Fruit fly (Drosophila melanogaster) whole organism, embryonic: Measurements from ENCODE around the gene CG11970.

ENCODE experiments used
- Ada2b ChIP-seq: fragments of 200-800 bp; sonication (Bioruptor generic); IDR thresholded peaks from 2 replicates; pipeline ENCODE4 v1.3.6; 2022; ENCODE audit warnings: missing biosample characterization, missing genetic modification characterization
- BEAF-32 ChIP-seq: fragments of 200-800 bp; sonication (Bioruptor generic); optimal IDR thresholded peaks from 3 replicates; lab custom pipeline; 2017; ENCODE audit warnings: missing biosample characterization, missing genetic modification characterization, mild to moderate bottlenecking, moderate library complexity, missing genetic modification reagents
- CG12942 ChIP-seq: fragments of 200-800 bp; sonication (Bioruptor generic); optimal IDR thresholded peaks from 3 replicates; lab custom pipeline; 2016; ENCODE audit warnings: missing biosample characterization, missing genetic modification characterization
- CG13624 ChIP-seq: fragments of 200-800 bp; sonication (Bioruptor generic); optimal IDR thresholded peaks from 2 replicates; lab custom pipeline; 2016; ENCODE audit warnings: missing biosample characterization, missing genetic modification characterization
- CG16813 ChIP-seq: fragments of 200-800 bp; sonication (Bioruptor generic); IDR thresholded peaks from 3 replicates; pipeline ENCODE4 v1.3.6; 2022; ENCODE audit warnings: missing biosample characterization, missing genetic modification characterization; ENCODE audit not compliant: partially characterized antibody
- CG17361 ChIP-seq: fragments of 200-800 bp; sonication (Bioruptor generic); IDR thresholded peaks from 3 replicates; pipeline ENCODE4 v1.3.6; 2022; ENCODE audit warnings: missing biosample characterization, missing genetic modification characterization
- CG18011 ChIP-seq: fragments of 200-800 bp; sonication (Bioruptor generic); optimal IDR thresholded peaks from 2 replicates; lab custom pipeline; 2017; ENCODE audit warnings: missing biosample characterization, missing genetic modification characterization, mild to moderate bottlenecking, moderate library complexity, missing genotype
- CG2889 ChIP-seq: fragments of 200-800 bp; sonication (Bioruptor generic); IDR thresholded peaks from 3 replicates; pipeline ENCODE4 v1.3.6; 2022; ENCODE audit warnings: missing biosample characterization, missing genetic modification characterization
- CG30020 ChIP-seq: fragments of 200-800 bp; optimal IDR thresholded peaks from 2 replicates; lab custom pipeline; 2019; ENCODE audit warnings: missing biosample characterization, mild to moderate bottlenecking, missing genetic modification characterization, moderate library complexity
- CG30403 ChIP-seq: fragments of 200-800 bp; sonication (Bioruptor generic); optimal IDR thresholded peaks from 3 replicates; lab custom pipeline; 2016; ENCODE audit warnings: missing biosample characterization, missing genetic modification characterization
- CG30431 ChIP-seq: fragments of 200-800 bp; sonication (Bioruptor generic); optimal IDR thresholded peaks from 2 replicates; lab custom pipeline; 2017; ENCODE audit warnings: missing biosample characterization, missing genetic modification characterization
- CG31441 ChIP-seq: fragments of 200-800 bp; sonication (Bioruptor generic); IDR thresholded peaks from 2 replicates; pipeline ENCODE4 v1.3.6; 2022; ENCODE audit warnings: missing biosample characterization, missing genetic modification characterization
- CG4282 ChIP-seq: fragments of 200-800 bp; sonication (Bioruptor generic); optimal IDR thresholded peaks from 2 replicates; lab custom pipeline; 2016; ENCODE audit warnings: missing biosample characterization, missing genetic modification characterization
- CG4730 ChIP-seq: fragments of 200-800 bp; sonication (Bioruptor generic); IDR thresholded peaks from 2 replicates; pipeline ENCODE4 v1.3.6; 2022; ENCODE audit warnings: missing biosample characterization, missing genetic modification characterization
- CG4854 ChIP-seq: fragments of 200-800 bp; sonication (Bioruptor generic); optimal IDR thresholded peaks from 2 replicates; lab custom pipeline; 2016; ENCODE audit warnings: missing biosample characterization, missing genetic modification characterization, inconsistent platforms
- CG7786 ChIP-seq: fragments of 200-800 bp; sonication (Bioruptor generic); optimal IDR thresholded peaks from 2 replicates; lab custom pipeline; 2016; ENCODE audit warnings: missing biosample characterization, missing genetic modification characterization
- CG7839 ChIP-seq: fragments of 200-800 bp; sonication (Bioruptor generic); optimal IDR thresholded peaks from 3 replicates; lab custom pipeline; 2018; ENCODE audit warnings: missing biosample characterization, mild to moderate bottlenecking, missing genetic modification characterization, moderate library complexity
- CG8944 ChIP-seq: fragments of 200-800 bp; sonication (Bioruptor generic); optimal IDR thresholded peaks from 3 replicates; lab custom pipeline; 2016; ENCODE audit warnings: missing biosample characterization, missing genetic modification characterization
- CG9876 ChIP-seq: fragments of 200-800 bp; sonication (Bioruptor generic); optimal IDR thresholded peaks from 2 replicates; lab custom pipeline; 2016; ENCODE audit warnings: missing biosample characterization, missing genetic modification characterization
- CTCF ChIP-seq: fragments of 200-800 bp; sonication (Bioruptor generic); optimal IDR thresholded peaks from 2 replicates; lab custom pipeline; 2017; ENCODE audit warnings: missing biosample characterization, mild to moderate bottlenecking, missing genetic modification characterization, moderate library complexity
- CrebB ChIP-seq: fragments of 200-800 bp; sonication (Bioruptor generic); optimal IDR thresholded peaks from 3 replicates; lab custom pipeline; 2018; ENCODE audit warnings: missing biosample characterization, mild to moderate bottlenecking, missing genetic modification characterization
- Dip3 ChIP-seq: fragments of 200-800 bp; sonication (Bioruptor generic); optimal IDR thresholded peaks from 3 replicates; lab custom pipeline; 2016; ENCODE audit warnings: missing biosample characterization, missing genetic modification characterization
- Dll ChIP-seq: fragments of 200-800 bp; sonication (Bioruptor generic); IDR thresholded peaks from 4 replicates; pipeline ENCODE4 v1.3.6; 2022; ENCODE audit warnings: missing biosample characterization, missing genetic modification characterization; ENCODE audit not compliant: partially characterized antibody
- E2f2 ChIP-seq: fragments of 200-800 bp; sonication (Bioruptor generic); IDR thresholded peaks from 2 replicates; pipeline ENCODE4 v1.3.6; 2022; ENCODE audit warnings: missing biosample characterization, missing genetic modification characterization
- Ets97D ChIP-seq: fragments of 200-800 bp; sonication (Bioruptor generic); optimal IDR thresholded peaks from 3 replicates; lab custom pipeline; 2016; ENCODE audit warnings: missing biosample characterization, missing genetic modification characterization
- Gug ChIP-seq: fragments of 200-800 bp; sonication (Bioruptor generic); IDR thresholded peaks from 4 replicates; pipeline ENCODE4 v1.3.6; 2022; ENCODE audit warnings: missing biosample characterization, missing genetic modification characterization
- Hand ChIP-seq: fragments of 200-800 bp; sonication (Bioruptor generic); optimal IDR thresholded peaks from 2 replicates; lab custom pipeline; 2017; ENCODE audit warnings: mild to moderate bottlenecking, missing biosample characterization, missing genetic modification reagents, missing genetic modification characterization
- Mad ChIP-seq: fragments of 200-800 bp; sonication (Bioruptor generic); optimal IDR thresholded peaks from 2 replicates; lab custom pipeline; 2016; ENCODE audit warnings: missing biosample characterization, missing genetic modification characterization
- Rx ChIP-seq: fragments of 200-800 bp; sonication (Bioruptor generic); IDR thresholded peaks from 2 replicates; pipeline ENCODE4 v1.3.6; 2022; ENCODE audit warnings: missing biosample characterization, missing genetic modification characterization
- Six4 ChIP-seq: fragments of 200-800 bp; sonication (Bioruptor generic); optimal IDR thresholded peaks from 2 replicates; lab custom pipeline; 2016; ENCODE audit warnings: missing biosample characterization, missing genetic modification characterization
- YL-1 ChIP-seq: fragments of 200-800 bp; sonication (Bioruptor generic); optimal IDR thresholded peaks from 3 replicates; lab custom pipeline; 2017; ENCODE audit warnings: missing biosample characterization, mild to moderate bottlenecking, missing genetic modification characterization
- ase ChIP-seq: fragments of 200-800 bp; sonication (Bioruptor generic); IDR thresholded peaks from 3 replicates; pipeline ENCODE4 v1.3.6; 2022; ENCODE audit warnings: missing biosample characterization, missing genetic modification characterization
- bcd ChIP-seq: fragments of 200-800 bp; sonication (Bioruptor generic); optimal IDR thresholded peaks from 2 replicates; lab custom pipeline; 2017; ENCODE audit warnings: missing biosample characterization, mild to moderate bottlenecking, missing genetic modification characterization
- btn ChIP-seq: fragments of 200-800 bp; sonication (Bioruptor generic); optimal IDR thresholded peaks from 2 replicates; lab custom pipeline; 2016; ENCODE audit warnings: missing biosample characterization, missing genetic modification characterization
- caup ChIP-seq: fragments of 200-800 bp; sonication (Bioruptor generic); optimal IDR thresholded peaks from 3 replicates; lab custom pipeline; 2017; ENCODE audit warnings: missing biosample characterization, mild to moderate bottlenecking, missing genetic modification characterization, moderate library complexity; ENCODE audit not compliant: severe bottlenecking
- cg ChIP-seq: fragments of 200-800 bp; sonication (Bioruptor generic); optimal IDR thresholded peaks from 3 replicates; lab custom pipeline; 2019; ENCODE audit warnings: missing biosample characterization, mild to moderate bottlenecking, missing genetic modification characterization, moderate library complexity
- dan ChIP-seq: fragments of 200-800 bp; sonication (Bioruptor generic); IDR thresholded peaks from 2 replicates; pipeline ENCODE4 v1.3.6; 2022; ENCODE audit warnings: missing biosample characterization, missing genetic modification characterization
- danr ChIP-seq: fragments of 200-800 bp; sonication (Bioruptor generic); IDR thresholded peaks from 2 replicates; pipeline ENCODE4 v1.3.6; 2022; ENCODE audit warnings: missing biosample characterization, missing genetic modification characterization
- dm ChIP-seq: fragments of 200-800 bp; sonication (Bioruptor generic); optimal IDR thresholded peaks from 3 replicates; lab custom pipeline; 2016; ENCODE audit warnings: missing biosample characterization, missing genetic modification characterization
- fd3F ChIP-seq: fragments of 200-800 bp; sonication (Bioruptor generic); optimal IDR thresholded peaks from 2 replicates; lab custom pipeline; 2018; ENCODE audit warnings: missing biosample characterization, mild to moderate bottlenecking, missing genetic modification characterization, moderate library complexity
- fd96Cb ChIP-seq: fragments of 200-800 bp; sonication (Bioruptor generic); optimal IDR thresholded peaks from 2 replicates; lab custom pipeline; 2018; ENCODE audit warnings: missing biosample characterization, mild to moderate bottlenecking, missing genetic modification characterization, moderate library complexity
- gfzf ChIP-seq: fragments of 200-800 bp; sonication (Bioruptor generic); optimal IDR thresholded peaks from 2 replicates; lab custom pipeline; 2016; ENCODE audit warnings: missing biosample characterization, mild to moderate bottlenecking, missing genetic modification characterization, moderate library complexity
- hb ChIP-seq: fragments of 200-800 bp; sonication (Bioruptor generic); IDR thresholded peaks from 3 replicates; pipeline ENCODE4 v1.3.6; 2022; ENCODE audit warnings: missing biosample characterization, missing genetic modification characterization; ENCODE audit not compliant: partially characterized antibody
- lilli ChIP-seq: fragments of 200-800 bp; sonication (Bioruptor generic); optimal IDR thresholded peaks from 3 replicates; lab custom pipeline; 2016; ENCODE audit warnings: missing biosample characterization, missing genetic modification characterization
- nmo ChIP-seq: fragments of 200-800 bp; sonication (Bioruptor generic); optimal IDR thresholded peaks from 2 replicates; lab custom pipeline; 2018; ENCODE audit warnings: missing biosample characterization, mild to moderate bottlenecking, missing genetic modification characterization, moderate library complexity
- pnt ChIP-seq: fragments of 200-800 bp; sonication (Bioruptor generic); optimal IDR thresholded peaks from 3 replicates; lab custom pipeline; 2016; ENCODE audit warnings: missing biosample characterization, missing genetic modification characterization
- sens-2 ChIP-seq: fragments of 200-800 bp; sonication (Bioruptor generic); IDR thresholded peaks from 2 replicates; pipeline ENCODE4 v1.3.6; 2022; ENCODE audit warnings: missing biosample characterization, missing genetic modification characterization
- slp2 ChIP-seq: fragments of 200-800 bp; sonication (Bioruptor generic); optimal IDR thresholded peaks from 2 replicates; lab custom pipeline; 2016; ENCODE audit warnings: missing biosample characterization, missing genetic modification characterization
- unpg ChIP-seq: fragments of 200-800 bp; sonication (Bioruptor generic); optimal IDR thresholded peaks from 3 replicates; lab custom pipeline; 2018; ENCODE audit warnings: missing biosample characterization, mild to moderate bottlenecking, missing genetic modification characterization, moderate library complexity
- zen ChIP-seq: fragments of 200-800 bp; sonication (Bioruptor generic); optimal IDR thresholded peaks from 3 replicates; lab custom pipeline; 2018; ENCODE audit warnings: missing biosample characterization, mild to moderate bottlenecking, missing genetic modification characterization, moderate library complexity
- zfh1 ChIP-seq: fragments of 200-800 bp; sonication (Bioruptor generic); IDR thresholded peaks from 3 replicates; pipeline ENCODE4 v1.3.6; 2022; ENCODE audit warnings: missing biosample characterization, missing genetic modification characterization
- zfh2 ChIP-seq: fragments of 200-800 bp; sonication (Bioruptor generic); optimal IDR thresholded peaks from 2 replicates; lab custom pipeline; 2016; ENCODE audit warnings: missing biosample characterization, missing genetic modification characterization

The CG11970 gene

DNA sequence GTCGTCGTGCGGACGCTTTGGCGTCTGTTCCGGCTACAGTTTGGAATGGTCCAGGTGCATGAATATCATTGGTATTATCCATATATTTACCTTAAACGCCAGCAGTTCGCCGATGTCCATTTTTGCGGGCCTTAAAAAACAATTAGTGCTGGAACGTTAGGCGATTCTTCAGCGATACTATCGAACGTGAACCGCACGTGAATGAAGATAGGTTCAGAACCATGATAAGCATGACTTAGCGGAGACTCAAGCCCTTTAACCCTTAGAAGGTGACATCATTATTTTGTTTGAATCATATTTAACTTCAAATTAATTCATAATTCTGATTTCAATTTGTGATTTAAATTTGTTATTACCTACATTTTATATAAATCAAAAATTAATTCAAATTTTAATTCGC, 39.7 kb upstream of the CG11970 start, which contains the start of gene CG11964 (continued):
- peak; percentile 99 for TF ChIP-seq hb (GFP tag; lab: Robert Waterston, UW)
- TF ChIP-seq Ets97D, result peak; percentile 72
- TF ChIP-seq YL-1 (GFP tag; lab: Kevin White, UChicago), result peak; percentile 55
- peak; percentile 52 for TF ChIP-seq bcd
- TF ChIP-seq CG18011 (GFP tag; lab: Kevin White, UChicago), result peak; percentile 4
- TF ChIP-seq CG2889 (GFP tag; lab: Robert Waterston, UW), result no peak
- TF ChIP-seq BEAF-32 (GFP tag; lab: Kevin White, UChicago), result peak; percentile 99
- TF ChIP-seq zfh1 (GFP tag; lab: Robert Waterston, UW), result peak; percentile 36; the same call in 1 of the 3 replicates
- TF ChIP-seq danr (GFP tag; lab: Robert Waterston, UW), result no peak
- peak; percentile 2 for TF ChIP-seq slp2
- TF ChIP-seq CG30403, result peak; percentile 58
- peak; percentile 64 for TF ChIP-seq zen (tag; lab: Kevin White, UChicago)
- no peak for TF ChIP-seq btn (GFP tag; lab: Kevin White, UChicago)
- TF ChIP-seq CG30020 (tag; lab: Kevin White, UChicago), result peak; percentile 28
- peak; percentile 2 for TF ChIP-seq CrebB (tag; lab: Kevin White, UChicago)
- peak; percentile 19 for TF ChIP-seq CG4282
- TF ChIP-seq Mad, result peak; percentile 55
- TF ChIP-seq CG12942, result peak; percentile 43
- no peak for TF ChIP-seq Hand (GFP tag; lab: Kevin White, UChicago)
- peak; percentile 47; the same call in 1 of the 3 replicates for TF ChIP-seq CG17361
- TF ChIP-seq caup, result peak; percentile 44
- TF ChIP-seq unpg (GFP tag; lab: Kevin White, UChicago), result peak; percentile 38
- TF ChIP-seq gfzf (GFP tag; lab: Kevin White, UChicago), result peak; percentile 60
- TF ChIP-seq nmo, result peak; percentile 69
- TF ChIP-seq fd96Cb, result peak; percentile 18
- peak; percentile 24; the same call in 1 of the 2 replicates for TF ChIP-seq Ada2b
- peak; percentile 66 for TF ChIP-seq CTCF (GFP tag; lab: Kevin White, UChicago)
- TF ChIP-seq CG31441, result peak; percentile 54
- peak; percentile 99 for TF ChIP-seq Dll (GFP tag; lab: Robert Waterston, UW)
- no peak for TF ChIP-seq CG30431
- TF ChIP-seq CG8944, result peak; percentile 20
- peak; percentile 90 for TF ChIP-seq dm (GFP tag; lab: Kevin White, UChicago)
- TF ChIP-seq pnt, result peak; percentile 41
- TF ChIP-seq zfh2, result peak; percentile 77
- no peak for TF ChIP-seq sens-2 (GFP tag; lab: Robert Waterston, UW)
- peak; percentile 0 for TF ChIP-seq Six4 (GFP tag; lab: Kevin White, UChicago)
- TF ChIP-seq CG13624, result peak; percentile 67
- no peak for TF ChIP-seq dan (GFP tag; lab: Robert Waterston, UW)
- TF ChIP-seq E2f2 (GFP tag; lab: Robert Waterston, UW), result peak; percentile 78
- peak; percentile 64 for TF ChIP-seq CG7786 (GFP tag; lab: Kevin White, UChicago)
- TF ChIP-seq Rx (GFP tag; lab: Robert Waterston, UW), result 0 out of 2 replicates have a peak, but pooled peaks have one; percentile 13
- no peak for TF ChIP-seq cg
- peak; percentile 21 for TF ChIP-seq fd3F
- peak; percentile 72 for TF ChIP-seq lilli (GFP tag; lab: Kevin White, UChicago)
- TF ChIP-seq CG16813 (GFP tag; lab: Robert Waterston, UW), result peak; percentile 100
- peak; percentile 55 for TF ChIP-seq CG7839 (tag; lab: Kevin White, UChicago)
- TF ChIP-seq CG4730 (GFP tag; lab: Robert Waterston, UW), result no peak
- TF ChIP-seq Gug (GFP tag; lab: Robert Waterston, UW), result peak; percentile 79; the same call in 2 of the 4 replicates
- peak; percentile 71 for TF ChIP-seq CG9876 (GFP tag; lab: Kevin White, UChicago)
- TF ChIP-seq ase, result no peak
- peak; percentile 35 for TF ChIP-seq CG4854 (GFP tag; lab: Kevin White, UChicago)
- TF ChIP-seq Dip3, result peak; percentile 70
